Fruit fly (Drosophila melanogaster): ENCODE data around the gene CG13857.

The CG13857 gene

dm6 chr3R:22379942-22380341 is 14.0 kb downstream of the CG13857 start, which contains the start of gene CG34149 (continued):
- TF ChIP-seq en (GFP tag; optimal IDR thresholded peaks at IDR 0.05) (no peak), NC2α (GFP tag; optimal IDR thresholded peaks at IDR 0.05) (no peak), CG17612 (GFP tag; IDR thresholded peaks at IDR 0.05) (no peak), zfh2 (GFP tag; optimal IDR thresholded peaks at IDR 0.05) (no peak), ind (GFP tag; optimal IDR thresholded peaks at IDR 0.05) (no peak), Sry-δ (GFP tag; optimal IDR thresholded peaks at IDR 0.05) (peak; percentile 22), MBD-R2 (GFP tag; IDR thresholded peaks at IDR 0.05) (peak; percentile 53), dimm (GFP tag; IDR thresholded peaks at IDR 0.05) (no peak), CG6791 (GFP tag; IDR thresholded peaks at IDR 0.05; ENCODE audit: partially characterized antibody) (peak; percentile 23; the same call in 1 of the 3 replicates), CG2678 (tag; optimal IDR thresholded peaks at IDR 0.05) (no peak), CG8359 (GFP tag; optimal IDR thresholded peaks at IDR 0.05; ENCODE audit: borderline replicate concordance) (no peak), fru (optimal IDR thresholded peaks at IDR 0.05) (no peak), CG7987 (GFP tag; optimal IDR thresholded peaks at IDR 0.05) (no peak), chn (GFP tag; optimal IDR thresholded peaks at IDR 0.05) (no peak), emc (GFP tag; optimal IDR thresholded peaks at IDR 0.05) (no peak), Opbp (GFP tag; IDR thresholded peaks at IDR 0.05; ENCODE audit: partially characterized antibody) (peak; percentile 10; the same call in 2 of the 3 replicates), CG15269 (tag; optimal IDR thresholded peaks at IDR 0.05) (no peak), CG4282 (GFP tag; optimal IDR thresholded peaks at IDR 0.05) (no peak), CG13287 (GFP tag; IDR thresholded peaks at IDR 0.05; ENCODE audit: partially characterized antibody) (peak; percentile 73), CG14014 (GFP tag; IDR thresholded peaks at IDR 0.05) (no peak), onecut (GFP tag; IDR thresholded peaks at IDR 0.05) (no peak), Dp (GFP tag; optimal IDR thresholded peaks at IDR 0.05) (peak; percentile 79), hth (optimal IDR thresholded peaks at IDR 0.05) (no peak), Nf-YB (GFP tag; optimal IDR thresholded peaks at IDR 0.05) (no peak)

dm6 chr3R:22375674-22376073 is 18.2 kb downstream of the CG13857 start, which contains the start of gene CG18596:
TSS of gene CG18596 (plus strand) at chr3R:22375923.
- TF ChIP-seq CG12104 (GFP tag; optimal IDR thresholded peaks at IDR 0.05) (no peak), CG4707 (GFP tag; optimal IDR thresholded peaks at IDR 0.05) (no peak), CG14860 (GFP tag; IDR thresholded peaks at IDR 0.05; ENCODE audit: partially characterized antibody) (peak; percentile 95), Xrp1 (GFP tag; IDR thresholded peaks at IDR 0.05) (no peak), Mes4 (GFP tag; optimal IDR thresholded peaks at IDR 0.05) (no peak), CG34224 (GFP tag; IDR thresholded peaks at IDR 0.05; ENCODE audit: partially characterized antibody) (peak; percentile 97), CG32532 (GFP tag; IDR thresholded peaks at IDR 0.05) (no peak), CG14050 (GFP tag; IDR thresholded peaks at IDR 0.05) (no peak), CG3065 (GFP tag; optimal IDR thresholded peaks at IDR 0.05) (no peak), CG12236 (GFP tag; optimal IDR thresholded peaks at IDR 0.05) (no peak), vvl (GFP tag; IDR thresholded peaks at IDR 0.05) (no peak), h (optimal IDR thresholded peaks at IDR 0.05) (no peak), Dref (GFP tag; IDR thresholded peaks at IDR 0.05) (peak; percentile 64), tup (GFP tag; optimal IDR thresholded peaks at IDR 0.05) (no peak), nmo (GFP tag; optimal IDR thresholded peaks at IDR 0.05) (no peak), jigr1 (GFP tag; IDR thresholded peaks at IDR 0.05) (no peak), MTF-1 (GFP tag; optimal IDR thresholded peaks at IDR 0.05; ENCODE audit: borderline replicate concordance) (no peak), Drgx (GFP tag; IDR thresholded peaks at IDR 0.05) (no peak), Asciz (GFP tag; optimal IDR thresholded peaks at IDR 0.05) (no peak), croc (GFP tag; conservative IDR thresholded peaks at IDR 0.05) (no peak), Myb (GFP tag; optimal IDR thresholded peaks at IDR 0.05) (peak; percentile 56), ssp (GFP tag; IDR thresholded peaks at IDR 0.05) (no peak), CG8388 (GFP tag; optimal IDR thresholded peaks at IDR 0.05) (no peak), CG7271 (tag; optimal IDR thresholded peaks at IDR 0.05) (no peak), CG15601 (tag; optimal IDR thresholded peaks at IDR 0.05) (no peak), CG10209 (GFP tag; optimal IDR thresholded peaks at IDR 0.05) (no peak), CG7745 (tag; optimal IDR thresholded peaks at IDR 0.05) (no peak), CG15073 (GFP tag; optimal IDR thresholded peaks at IDR 0.05) (no peak), org-1 (GFP tag; optimal IDR thresholded peaks at IDR 0.05) (no peak)
